Fruit fly (Drosophila melanogaster): Measurements from ENCODE around the gene Ada3.

Ada3 gene

DNA sequence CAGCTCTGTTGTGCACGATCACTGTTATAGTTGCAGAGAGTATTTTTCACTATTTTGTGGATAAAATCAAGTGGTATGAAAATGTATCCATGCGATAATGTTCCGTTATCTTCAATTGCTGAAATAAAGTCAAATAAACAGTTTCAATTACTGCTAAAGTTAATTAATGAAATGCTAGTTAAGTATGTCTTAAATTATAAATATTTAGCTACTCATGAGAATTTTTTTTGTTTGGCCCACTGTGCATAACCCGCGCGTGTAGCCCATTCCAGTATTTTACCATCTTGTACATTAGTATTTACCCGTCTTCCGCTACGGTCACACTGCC, at the start of gene Ada3:
Gene Ada3, plus strand, starts transcription at position 292 of the 328 bp plus-strand sequence.
- TF ChIP-seq Sin3A (optimal IDR thresholded peaks at IDR 0.05) (no peak), insv (optimal IDR thresholded peaks at IDR 0.05) (no peak), ttk (optimal IDR thresholded peaks at IDR 0.05) (no peak), Myc (optimal IDR thresholded peaks at IDR 0.05) (no peak)

DNA sequence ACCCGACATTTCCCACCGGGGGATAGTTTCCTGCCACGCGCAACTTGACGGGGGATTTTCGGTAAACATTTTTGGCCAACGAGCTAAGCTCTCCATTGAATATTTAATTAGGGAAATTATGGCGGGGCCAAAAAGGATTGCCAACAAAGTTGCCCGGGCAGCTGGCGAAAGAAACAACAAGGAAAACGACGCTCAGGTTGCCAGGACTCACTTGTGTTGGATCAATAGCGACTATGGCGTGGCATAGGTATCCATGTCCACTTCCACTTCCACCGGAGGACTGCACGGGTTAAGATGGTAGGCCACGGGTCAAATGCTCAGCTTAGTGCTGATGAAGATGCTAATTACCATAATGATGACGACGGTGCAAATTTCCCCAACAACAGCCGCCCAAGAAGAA, 41.9 kb upstream of the Ada3 start, which contains the start of gene CG15373:
Gene CG15373, plus strand, starts transcription at position 301 of the 400 bp plus-strand sequence.
- TF ChIP-seq Myc (optimal IDR thresholded peaks at IDR 0.05) = no peak
- TF ChIP-seq psq (optimal IDR thresholded peaks at IDR 0.05) = no peak
- TF ChIP-seq h (optimal IDR thresholded peaks at IDR 0.05) = no peak

DNA sequence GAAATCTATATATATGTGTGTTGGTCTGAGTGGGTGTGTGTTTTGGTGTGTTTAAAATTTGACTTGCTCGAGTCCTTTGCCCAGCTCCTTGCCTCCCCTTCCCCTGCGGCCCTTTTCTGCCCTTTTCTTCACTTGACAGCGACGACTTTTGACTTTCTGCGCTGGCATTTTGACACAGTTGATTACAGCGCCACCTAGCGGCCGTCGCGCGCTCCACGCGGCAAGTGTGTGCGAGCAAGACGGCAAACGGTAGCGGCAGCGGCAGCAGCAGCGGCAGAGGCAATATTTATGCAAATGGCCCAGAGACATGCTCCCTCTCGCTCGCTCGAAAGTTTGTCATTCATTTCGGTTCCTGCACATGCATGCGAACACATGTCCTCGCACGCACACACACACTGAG, 33.4 kb upstream of the Ada3 start:
- TF ChIP-seq h (optimal IDR thresholded peaks at IDR 0.05) (no peak), Sin3A (optimal IDR thresholded peaks at IDR 0.05) (no peak)

DNA sequence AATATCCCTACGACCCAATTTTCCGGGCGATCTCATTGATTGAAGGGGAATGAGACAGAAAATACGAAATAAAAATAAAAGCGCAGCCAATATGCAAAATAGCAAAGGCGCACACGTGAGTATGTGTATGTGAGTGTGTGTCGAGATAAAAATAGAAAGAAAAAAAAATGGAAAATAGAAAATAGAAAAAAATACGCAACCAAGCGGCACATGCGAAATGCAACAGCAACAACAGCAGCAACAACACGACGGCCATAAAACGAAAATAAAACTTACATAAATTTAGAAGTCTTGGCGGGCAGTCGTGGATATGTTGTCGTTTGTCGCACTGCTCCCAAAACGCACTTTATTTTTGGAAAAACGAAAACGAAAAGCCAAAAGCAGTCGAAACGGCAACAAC, 28.4 kb upstream of the Ada3 start:
- TF ChIP-seq insv (optimal IDR thresholded peaks at IDR 0.05) (no peak), psq (optimal IDR thresholded peaks at IDR 0.05) (no peak), Sin3A (optimal IDR thresholded peaks at IDR 0.05) (no peak), h (optimal IDR thresholded peaks at IDR 0.05) (no peak), Myc (optimal IDR thresholded peaks at IDR 0.05) (no peak), ttk (optimal IDR thresholded peaks at IDR 0.05) (no peak)

DNA sequence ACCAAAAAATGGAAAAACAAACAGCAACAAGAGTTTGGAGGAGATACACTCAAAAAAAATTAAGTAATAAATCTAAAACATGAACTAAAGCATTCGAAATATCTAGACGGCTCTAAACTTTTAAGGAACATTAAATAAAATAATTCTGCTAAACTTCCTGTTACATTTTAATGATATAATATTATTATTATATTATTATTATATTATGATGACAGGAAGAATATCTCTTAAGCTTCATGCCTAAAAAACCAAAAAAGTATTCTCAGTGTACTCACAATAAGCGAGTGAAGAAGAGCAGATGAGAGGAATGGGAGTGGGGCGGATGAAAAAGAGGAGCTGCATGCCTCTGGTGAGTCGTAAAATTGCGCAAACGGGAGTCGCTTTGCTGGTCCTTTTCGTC, 27.5 kb upstream of the Ada3 start:
- TF ChIP-seq h (optimal IDR thresholded peaks at IDR 0.05) (no peak), insv (optimal IDR thresholded peaks at IDR 0.05) (no peak), Sin3A (optimal IDR thresholded peaks at IDR 0.05) (no peak), psq (optimal IDR thresholded peaks at IDR 0.05) (no peak), Myc (optimal IDR thresholded peaks at IDR 0.05) (no peak), ttk (optimal IDR thresholded peaks at IDR 0.05) (no peak)

DNA sequence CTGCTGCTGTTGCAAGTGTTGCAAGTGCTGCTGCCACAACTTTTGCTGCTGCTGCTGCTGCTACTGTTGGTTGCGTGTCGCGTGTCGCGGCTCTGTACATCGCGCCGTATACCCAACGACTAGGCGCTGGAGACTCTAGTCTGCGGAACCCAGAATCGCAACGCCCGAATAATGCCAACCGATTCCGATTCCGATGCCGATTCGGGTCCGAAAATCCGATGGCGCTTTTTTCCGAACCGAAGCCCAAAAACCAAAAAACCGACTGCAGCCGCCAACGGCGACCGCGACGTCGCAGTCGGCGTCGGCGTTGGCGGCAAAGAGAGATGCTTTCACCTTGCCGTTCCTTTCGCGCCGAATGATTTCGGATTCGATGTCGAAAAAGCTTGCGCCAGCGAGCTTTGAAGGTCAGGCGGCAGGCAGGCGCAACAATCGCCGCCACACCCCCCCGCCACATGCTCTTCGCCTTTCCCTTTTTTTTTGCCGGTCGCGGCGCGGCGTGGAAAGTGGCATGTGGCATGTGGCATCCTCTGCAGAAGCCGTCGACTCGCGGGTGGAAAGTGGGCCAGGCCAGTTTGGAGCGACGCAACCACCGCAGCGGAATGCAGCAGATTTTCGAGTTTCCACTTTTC, 22.3 kb upstream of the Ada3 start, which contains the start of gene Sh:
Gene Sh, minus strand, starts transcription at position 104 of the 629 bp plus-strand sequence.
- TF ChIP-seq insv (optimal IDR thresholded peaks at IDR 0.05) (no peak), Myc (optimal IDR thresholded peaks at IDR 0.05) (no peak), Sin3A (optimal IDR thresholded peaks at IDR 0.05) (no peak), psq (optimal IDR thresholded peaks at IDR 0.05) (no peak), h (optimal IDR thresholded peaks at IDR 0.05) (no peak), ttk (optimal IDR thresholded peaks at IDR 0.05) (no peak)

DNA sequence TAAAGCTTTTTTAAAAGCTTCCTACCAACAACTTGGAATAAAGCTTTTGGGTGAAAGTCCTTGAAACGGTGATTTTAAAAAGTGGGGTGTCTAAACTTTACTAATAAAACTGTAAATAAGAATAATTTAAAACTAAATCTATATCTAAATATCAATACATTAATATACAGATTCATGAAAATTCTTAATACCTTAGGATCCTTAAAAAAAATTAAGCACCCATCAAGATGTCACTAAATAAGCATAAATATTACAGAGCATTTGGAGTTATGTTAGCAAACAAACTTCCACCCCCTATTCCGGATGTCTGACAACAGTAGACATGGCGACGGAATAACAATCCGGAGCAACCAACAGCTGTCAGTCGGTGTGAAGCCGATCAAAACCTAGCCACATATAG, 21.4 kb upstream of the Ada3 start, which contains the start of gene Dhc16F:
Gene Dhc16F, plus strand, starts transcription at position 301 of the 400 bp plus-strand sequence.
- TF ChIP-seq insv (optimal IDR thresholded peaks at IDR 0.05) (no peak), Myc (optimal IDR thresholded peaks at IDR 0.05) (no peak), ttk (optimal IDR thresholded peaks at IDR 0.05) (no peak), h (optimal IDR thresholded peaks at IDR 0.05) (no peak), Sin3A (optimal IDR thresholded peaks at IDR 0.05) (no peak), psq (optimal IDR thresholded peaks at IDR 0.05) (no peak)

DNA sequence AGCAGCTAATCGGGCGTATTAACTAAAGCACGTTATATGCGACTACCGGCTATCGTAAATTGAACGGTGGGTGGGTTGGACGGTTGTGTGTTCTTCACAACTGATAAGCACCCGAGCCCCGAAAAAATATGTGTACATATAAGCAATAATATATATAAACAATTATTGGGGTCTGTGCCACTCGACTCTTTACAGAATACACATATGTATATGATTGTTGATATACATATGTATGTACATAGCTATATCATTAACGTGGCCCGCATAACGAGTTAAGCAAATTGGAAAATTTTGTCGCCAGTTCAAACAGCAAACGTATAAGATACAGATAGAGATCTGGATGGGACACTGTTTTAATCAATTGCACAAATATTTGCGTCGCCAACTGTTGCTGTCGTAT, 2.9 kb upstream of the Ada3 start:
- TF ChIP-seq psq (optimal IDR thresholded peaks at IDR 0.05) = no peak
- no peak for TF ChIP-seq Sin3A (optimal IDR thresholded peaks at IDR 0.05)
- no peak for TF ChIP-seq h (optimal IDR thresholded peaks at IDR 0.05)
- no peak for TF ChIP-seq Myc (optimal IDR thresholded peaks at IDR 0.05)
- TF ChIP-seq insv (optimal IDR thresholded peaks at IDR 0.05) = no peak
- no peak for TF ChIP-seq ttk (optimal IDR thresholded peaks at IDR 0.05)

DNA sequence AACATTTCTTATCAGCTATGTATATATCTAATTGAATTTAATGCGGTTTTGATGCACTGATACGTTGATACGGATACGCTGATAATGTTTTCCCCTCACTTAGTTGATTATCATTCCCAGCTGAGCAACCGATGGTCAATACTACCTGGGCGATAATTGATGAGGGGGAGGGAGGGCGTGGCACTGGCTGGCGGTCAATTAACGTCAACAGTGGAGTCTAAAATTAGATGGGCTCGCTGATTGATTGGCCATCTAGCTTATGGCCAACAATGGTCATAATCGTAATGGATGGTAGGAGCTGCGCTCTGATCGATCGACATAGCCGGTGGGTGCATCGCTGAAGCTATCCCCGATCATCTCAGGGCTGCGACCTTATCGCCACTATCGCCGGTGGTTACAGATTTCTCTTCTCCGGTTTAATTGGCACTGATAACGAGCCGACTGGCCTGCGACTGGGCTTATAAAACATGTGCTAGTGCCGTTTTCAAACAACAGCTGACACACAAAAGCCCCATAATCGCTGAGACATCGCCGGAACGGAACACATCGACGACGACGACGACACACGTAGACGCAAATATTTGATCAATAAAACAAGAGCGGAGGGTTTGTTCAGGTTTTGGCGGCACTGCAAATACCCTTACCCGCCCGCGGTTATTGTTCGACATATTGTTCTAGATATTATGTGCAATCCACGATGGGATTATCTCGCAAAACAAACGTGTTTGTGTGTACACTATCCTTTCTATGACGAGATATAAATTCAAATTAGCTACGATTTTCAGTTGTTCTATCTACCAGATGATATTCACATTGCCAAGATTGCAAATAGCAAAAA, 1.8 kb upstream of the Ada3 start:
- TF ChIP-seq Sin3A (optimal IDR thresholded peaks at IDR 0.05) = no peak
- no peak for TF ChIP-seq psq (optimal IDR thresholded peaks at IDR 0.05)
- TF ChIP-seq ttk (optimal IDR thresholded peaks at IDR 0.05) = no peak
- no peak for TF ChIP-seq Myc (optimal IDR thresholded peaks at IDR 0.05)
- TF ChIP-seq h (optimal IDR thresholded peaks at IDR 0.05) = no peak
- TF ChIP-seq insv (optimal IDR thresholded peaks at IDR 0.05) = no peak

DNA sequence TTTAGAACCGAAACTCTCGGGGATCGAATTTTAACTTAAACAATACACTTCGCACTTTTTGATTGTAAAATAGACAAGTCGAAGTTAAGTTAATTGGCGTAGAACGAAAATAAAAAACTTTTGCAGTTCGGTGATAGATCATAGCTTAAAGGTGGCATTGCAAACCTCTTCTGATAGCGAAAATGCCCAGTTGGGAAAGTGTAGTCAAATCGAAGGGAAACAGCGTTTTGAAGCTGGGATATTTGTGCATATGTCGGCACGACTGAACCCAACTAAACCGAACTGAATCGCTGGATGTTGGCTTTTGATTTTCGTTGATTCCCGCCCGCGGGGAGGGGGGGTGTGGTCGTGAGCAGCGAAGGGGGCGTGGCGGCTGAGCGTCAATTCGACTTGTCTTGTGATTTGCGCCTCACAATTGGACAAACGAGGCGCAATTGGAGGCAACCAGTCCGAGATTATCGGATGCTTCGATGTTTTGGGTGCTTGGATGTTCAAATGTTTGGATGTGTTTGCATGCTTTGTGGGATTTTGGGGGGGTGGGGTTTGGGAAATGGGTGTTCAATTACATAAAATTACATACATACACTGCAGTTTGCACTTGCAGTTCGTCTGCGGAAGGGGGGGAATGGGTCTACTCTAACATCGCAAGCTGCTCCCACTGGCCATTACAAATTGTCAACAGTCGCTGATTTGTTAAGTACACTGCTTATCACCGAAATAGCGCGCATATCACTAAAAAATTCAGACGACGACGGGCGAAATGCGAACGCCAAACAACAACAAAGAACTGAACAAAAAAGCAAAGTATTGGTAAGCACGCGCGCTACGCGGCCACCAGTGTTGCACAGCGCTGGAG, 719 bp upstream of the Ada3 start:
- no peak for TF ChIP-seq insv (optimal IDR thresholded peaks at IDR 0.05)
- TF ChIP-seq h (optimal IDR thresholded peaks at IDR 0.05) = no peak
- no peak for TF ChIP-seq Myc (optimal IDR thresholded peaks at IDR 0.05)
- no peak for TF ChIP-seq psq (optimal IDR thresholded peaks at IDR 0.05)

DNA sequence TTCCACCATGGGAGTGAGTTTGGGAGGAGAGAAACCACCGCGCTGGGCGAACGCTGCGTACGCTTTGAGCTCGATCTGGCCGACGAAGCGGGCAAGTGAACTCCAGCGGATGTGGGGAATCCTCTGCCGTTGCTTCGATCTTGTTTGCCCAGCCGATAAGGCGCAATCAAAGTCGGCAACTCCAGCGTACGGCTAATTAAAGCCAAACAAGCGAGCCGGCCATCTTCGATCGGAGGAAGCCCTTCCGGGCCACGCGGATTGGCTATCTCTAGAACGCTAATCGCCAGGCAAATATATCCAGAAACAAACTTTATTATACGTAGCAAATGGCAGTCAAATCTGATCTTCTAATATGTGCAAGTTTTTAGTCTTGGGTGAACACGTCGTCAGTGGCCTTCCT, 2.9 kb downstream of the Ada3 start, which contains the start of gene CG7536:
Gene CG7536, minus strand, starts transcription at position 101 of the 400 bp plus-strand sequence.
- TF ChIP-seq ttk (optimal IDR thresholded peaks at IDR 0.05) (no peak), Myc (optimal IDR thresholded peaks at IDR 0.05) (no peak), h (optimal IDR thresholded peaks at IDR 0.05) (no peak), insv (optimal IDR thresholded peaks at IDR 0.05) (no peak), psq (optimal IDR thresholded peaks at IDR 0.05) (no peak), Sin3A (optimal IDR thresholded peaks at IDR 0.05) (no peak)

DNA sequence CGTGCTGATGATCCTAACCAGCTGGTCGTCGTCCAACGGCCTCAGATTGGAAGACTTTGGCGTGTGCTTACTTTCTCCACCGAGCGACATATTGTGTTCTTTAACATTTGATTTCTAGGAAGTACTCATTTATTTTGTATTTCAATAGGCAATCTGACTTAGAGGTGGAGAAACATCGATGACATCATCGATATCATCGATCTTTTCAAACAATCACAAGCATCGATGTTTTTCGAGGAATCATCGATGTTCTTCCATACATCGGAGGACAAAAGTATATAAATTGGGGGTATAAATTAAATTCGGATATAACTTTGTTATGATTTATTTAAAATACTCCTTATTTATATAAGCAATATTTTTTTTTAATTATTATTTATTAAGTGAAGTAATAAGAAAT, 4.8 kb downstream of the Ada3 start, which contains the start of gene Swt1:
Gene Swt1, minus strand, starts transcription at position 177 of the 400 bp plus-strand sequence.
- TF ChIP-seq ttk (optimal IDR thresholded peaks at IDR 0.05) (no peak), psq (optimal IDR thresholded peaks at IDR 0.05) (no peak), h (optimal IDR thresholded peaks at IDR 0.05) (no peak), Myc (optimal IDR thresholded peaks at IDR 0.05) (no peak), Sin3A (optimal IDR thresholded peaks at IDR 0.05) (no peak), insv (optimal IDR thresholded peaks at IDR 0.05) (no peak)

Data from Kc167 (cell line).